Fruit fly (Drosophila melanogaster) Kc167 (cell line): ENCODE measurements around the gene Oatp33Eb.

ENCODE experiments used
- Myc ChIP-seq: fragments of >200 bp; optimal IDR thresholded peaks from 2 replicates; lab custom pipeline; 2017; ENCODE audit warnings: missing external identifiers
- Sin3A ChIP-seq: fragments of >200 bp; optimal IDR thresholded peaks from 2 replicates; lab custom pipeline; 2018; ENCODE audit warnings: missing external identifiers
- insv ChIP-seq: fragments of >200 bp; optimal IDR thresholded peaks from 3 replicates; lab custom pipeline; 2018; ENCODE audit warnings: missing external identifiers
- psq ChIP-seq: fragments of >200 bp; optimal IDR thresholded peaks from 2 replicates; lab custom pipeline; 2017; ENCODE audit warnings: missing external identifiers
- ttk ChIP-seq: sonication (Bioruptor generic); optimal IDR thresholded peaks from 2 replicates; lab custom pipeline; 2017; ENCODE audit warnings: missing external identifiers

dm6 chr2L:12489470-12489869 lies 41.2 kb downstream of the Oatp33Eb start:
- TF ChIP-seq Sin3A = no peak
- TF ChIP-seq Myc (lab: Kevin White, UChicago) = no peak
- TF ChIP-seq psq = no peak
- TF ChIP-seq insv (lab: Kevin White, UChicago) = no peak
- no peak for TF ChIP-seq ttk (lab: Kevin White, UChicago)
